Worm (Caenorhabditis elegans) whole organism, midembryonic: ENCODE measurements around the gene F20A1.8.

Source experiments
- T22C8.4 ChIP-seq: fragments of 200-800 bp; sonication (Bioruptor generic); IDR thresholded peaks from 2 replicates; pipeline ENCODE4 v1.3.6; 2022; ENCODE audit warnings: missing genetic modification characterization, missing compliant biosample characterization
- ref-1 ChIP-seq: fragments of 200-800 bp; sonication (Bioruptor generic); conservative IDR thresholded peaks from 2 replicates; pipeline ENCODE4 v1.3.6; 2022; ENCODE audit warnings: missing genetic modification reagents, missing genetic modification characterization, missing compliant biosample characterization
- tab-1 ChIP-seq: fragments of 200-800 bp; sonication (Bioruptor generic); IDR thresholded peaks from 2 replicates; pipeline ENCODE4 v1.3.6; 2022; ENCODE audit warnings: missing genetic modification characterization, missing compliant biosample characterization

DNA sequence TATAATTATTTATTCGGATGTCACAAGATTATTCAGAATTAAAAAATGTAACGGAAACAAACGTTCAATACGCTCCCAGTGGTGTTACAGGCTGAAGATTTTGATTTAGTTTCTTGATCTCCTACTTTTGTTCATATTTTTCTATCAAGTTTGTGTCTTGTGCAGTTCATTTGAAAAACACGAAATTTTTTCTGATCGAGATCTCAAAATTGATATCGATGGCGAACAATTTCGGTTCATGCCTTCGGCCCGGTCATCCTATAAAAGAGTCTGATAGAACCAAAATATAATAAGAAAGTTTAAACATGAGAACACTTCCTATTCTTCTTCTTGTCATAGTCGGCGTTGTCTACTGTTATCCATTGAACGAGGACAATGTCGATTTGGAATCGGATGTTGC lies 40.1 kb downstream of the F20A1.8 start, which contains the start of gene drd-10:
- TF ChIP-seq T22C8.4 (GFP tag; lab: Robert Waterston, UW) (no peak), tab-1 (no peak), ref-1 (GFP tag; lab: Robert Waterston, UW) (no peak)
